Worm (Caenorhabditis elegans) whole organism, early embryonic: ENCODE results near the gene srd-66.

Experiments used
- B0310.2 ChIP-seq: sonication (generic microtip); optimal IDR thresholded peaks from 2 replicates; lab custom pipeline; 2016; ENCODE audit warnings: mild to moderate bottlenecking, missing genetic modification characterization, missing compliant biosample characterization
- aly-1 ChIP-seq: sonication (generic microtip); optimal IDR thresholded peaks from 2 replicates; lab custom pipeline; 2016; ENCODE audit warnings: missing genetic modification characterization, missing compliant biosample characterization
- ama-1 ChIP-seq: fragments of 150-350 bp; optimal IDR thresholded peaks from 2 replicates; lab custom pipeline; 2014
- ceh-13 ChIP-seq: fragments of 200-800 bp; sonication (Bioruptor generic); optimal IDR thresholded peaks from 2 replicates; lab custom pipeline; 2018; ENCODE audit warnings: mild to moderate bottlenecking, missing genetic modification characterization, missing compliant biosample characterization
- ceh-36 ChIP-seq: sonication (generic microtip); optimal IDR thresholded peaks from 2 replicates; lab custom pipeline; 2016; ENCODE audit warnings: missing genetic modification characterization, inconsistent platforms, missing compliant biosample characterization
- flt-1 ChIP-seq: fragments of 200-800 bp; sonication (Bioruptor generic); IDR thresholded peaks from 2 replicates; pipeline ENCODE4 v1.3.6; 2022; ENCODE audit warnings: missing genetic modification characterization, missing compliant biosample characterization
- hnd-1 ChIP-seq: sonication (generic microtip); optimal IDR thresholded peaks from 2 replicates; lab custom pipeline; 2016; ENCODE audit warnings: missing genetic modification characterization, missing compliant biosample characterization
- tbx-11 ChIP-seq: fragments of 200-800 bp; sonication (Bioruptor generic); IDR thresholded peaks from 2 replicates; pipeline ENCODE4 v1.3.6; 2022; ENCODE audit warnings: missing genetic modification characterization, missing compliant biosample characterization
- tbx-37 ChIP-seq: fragments of 200-800 bp; sonication (Bioruptor generic); conservative IDR thresholded peaks from 2 replicates; pipeline ENCODE4 v1.3.6; 2022; ENCODE audit warnings: missing genetic modification reagents, missing genetic modification characterization, missing compliant biosample characterization
- tra-4 ChIP-seq: sonication (generic microtip); optimal IDR thresholded peaks from 2 replicates; lab custom pipeline; 2017; ENCODE audit warnings: missing genetic modification characterization, missing compliant biosample characterization

DNA sequence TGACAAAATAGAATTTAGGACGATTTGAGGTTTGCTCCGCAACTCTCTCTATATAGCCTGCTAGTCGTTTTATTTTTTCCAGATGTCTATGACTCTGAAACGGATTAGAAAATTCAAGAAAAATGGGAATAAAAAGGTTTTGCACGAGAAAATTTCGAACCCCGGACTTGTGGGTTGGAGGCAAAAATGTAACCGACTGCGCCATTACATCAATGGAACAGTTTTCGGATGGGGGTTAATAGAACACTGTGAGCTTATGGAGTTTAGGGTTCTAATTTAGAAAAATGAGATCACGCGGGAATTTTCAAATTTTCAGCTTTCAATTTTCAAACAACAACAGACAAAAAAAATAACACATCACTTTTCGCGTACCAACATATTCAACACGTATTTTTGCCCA, 49.3 kb upstream of the srd-66 start:
- TF ChIP-seq ama-1: no peak
- TF ChIP-seq ceh-36 (tag; lab: Kevin White, UChicago): no peak
- TF ChIP-seq flt-1 (GFP tag; lab: Robert Waterston, UW): no peak
- no peak for TF ChIP-seq hnd-1
- TF ChIP-seq tra-4: no peak
- no peak for TF ChIP-seq aly-1 (tag; lab: Kevin White, UChicago)
- no peak for TF ChIP-seq B0310.2
- TF ChIP-seq tbx-37: no peak
- no peak for TF ChIP-seq ceh-13 (GFP tag; lab: Kevin White, UChicago)
- TF ChIP-seq tbx-11 (GFP tag; lab: Robert Waterston, UW): no peak
